Fruit fly (Drosophila melanogaster) whole organism, embryonic: ENCODE data around the gene Sdic4.

Experiments used
- Ada2b ChIP-seq: fragments of 200-800 bp; sonication (Bioruptor generic); IDR thresholded peaks from 2 replicates; pipeline ENCODE4 v1.3.6; 2022; ENCODE audit warnings: missing biosample characterization, missing genetic modification characterization
- Adf1 ChIP-seq: fragments of 200-800 bp; sonication (Bioruptor generic); IDR thresholded peaks from 2 replicates; pipeline ENCODE4 v1.3.6; 2022; ENCODE audit warnings: missing biosample characterization, missing genetic modification characterization
- Asciz ChIP-seq: fragments of 200-800 bp; sonication (Bioruptor generic); optimal IDR thresholded peaks from 2 replicates; lab custom pipeline; 2017; ENCODE audit warnings: missing biosample characterization, mild to moderate bottlenecking, missing genetic modification characterization, missing genetic modification reagents
- BEAF-32 ChIP-seq: fragments of 200-800 bp; sonication (Bioruptor generic); optimal IDR thresholded peaks from 3 replicates; lab custom pipeline; 2017; ENCODE audit warnings: missing biosample characterization, missing genetic modification characterization, mild to moderate bottlenecking, moderate library complexity, missing genetic modification reagents
- CG10267 ChIP-seq: fragments of 200-800 bp; sonication (Bioruptor generic); optimal IDR thresholded peaks from 2 replicates; lab custom pipeline; 2018; ENCODE audit warnings: missing biosample characterization, mild to moderate bottlenecking, missing genetic modification characterization, moderate library complexity
- CG11093 ChIP-seq: fragments of 200-800 bp; sonication (Bioruptor generic); IDR thresholded peaks from 3 replicates; pipeline ENCODE4 v1.3.6; 2022; ENCODE audit warnings: missing biosample characterization, missing genetic modification characterization
- CG11723 ChIP-seq: fragments of 200-800 bp; sonication (Bioruptor generic); optimal IDR thresholded peaks from 2 replicates; lab custom pipeline; 2017; ENCODE audit warnings: missing biosample characterization, mild to moderate bottlenecking, missing genetic modification characterization
- CG12744 ChIP-seq: fragments of 200-800 bp; sonication (Bioruptor generic); optimal IDR thresholded peaks from 2 replicates; lab custom pipeline; 2016; ENCODE audit warnings: missing biosample characterization, missing genetic modification characterization
- CG13775 ChIP-seq: fragments of 200-800 bp; sonication (Bioruptor generic); optimal IDR thresholded peaks from 3 replicates; lab custom pipeline; 2017; ENCODE audit warnings: missing biosample characterization, mild to moderate bottlenecking, missing genetic modification characterization
- CG15011 ChIP-seq: fragments of 200-800 bp; sonication (Bioruptor generic); optimal IDR thresholded peaks from 3 replicates; lab custom pipeline; 2018; ENCODE audit warnings: missing biosample characterization, mild to moderate bottlenecking, missing genetic modification characterization
- CG15514 ChIP-seq: fragments of 200-800 bp; sonication (Bioruptor generic); optimal IDR thresholded peaks from 3 replicates; lab custom pipeline; 2017; ENCODE audit warnings: missing biosample characterization, missing genetic modification characterization, mild to moderate bottlenecking, moderate library complexity, missing genetic modification reagents
- CG1603 ChIP-seq: fragments of 200-800 bp; sonication (Bioruptor generic); optimal IDR thresholded peaks from 2 replicates; lab custom pipeline; 2019; ENCODE audit warnings: missing biosample characterization, mild to moderate bottlenecking, missing genetic modification characterization, moderate library complexity
- CG17612 ChIP-seq: fragments of 200-800 bp; sonication (Bioruptor generic); IDR thresholded peaks from 2 replicates; pipeline ENCODE4 v1.3.6; 2022; ENCODE audit warnings: missing biosample characterization, missing genetic modification characterization
- CG2712 ChIP-seq: fragments of 200-800 bp; optimal IDR thresholded peaks from 3 replicates; lab custom pipeline; 2019; ENCODE audit warnings: missing biosample characterization, mild to moderate bottlenecking, missing genetic modification characterization, moderate library complexity
- CG32532 ChIP-seq: fragments of 200-800 bp; sonication (Bioruptor generic); IDR thresholded peaks from 2 replicates; pipeline ENCODE4 v1.3.6; 2022; ENCODE audit warnings: missing biosample characterization, missing genetic modification characterization
- CG4617 ChIP-seq: fragments of 200-800 bp; sonication (Bioruptor generic); optimal IDR thresholded peaks from 3 replicates; lab custom pipeline; 2016; ENCODE audit warnings: missing biosample characterization, missing genetic modification characterization, borderline replicate concordance
- CG6175 ChIP-seq: fragments of 200-800 bp; sonication (Bioruptor generic); IDR thresholded peaks from 3 replicates; pipeline ENCODE4 v1.3.6; 2022; ENCODE audit warnings: missing biosample characterization, missing genetic modification characterization
- CG8388 ChIP-seq: fragments of 200-800 bp; sonication (Bioruptor generic); optimal IDR thresholded peaks from 2 replicates; lab custom pipeline; 2019; ENCODE audit warnings: missing biosample characterization, mild to moderate bottlenecking, missing genetic modification characterization, moderate library complexity
- CG8944 ChIP-seq: fragments of 200-800 bp; sonication (Bioruptor generic); optimal IDR thresholded peaks from 3 replicates; lab custom pipeline; 2016; ENCODE audit warnings: missing biosample characterization, missing genetic modification characterization
- CG9609 ChIP-seq: fragments of 200-800 bp; sonication (Bioruptor generic); optimal IDR thresholded peaks from 3 replicates; lab custom pipeline; 2016; ENCODE audit warnings: missing biosample characterization, missing genetic modification characterization
- CoRest ChIP-seq: fragments of 200-800 bp; sonication (Bioruptor generic); optimal IDR thresholded peaks from 3 replicates; lab custom pipeline; 2018; ENCODE audit warnings: missing biosample characterization, mild to moderate bottlenecking, missing genetic modification characterization, moderate library complexity
- Doc3 ChIP-seq: fragments of 200-800 bp; sonication (Bioruptor generic); IDR thresholded peaks from 3 replicates; pipeline ENCODE4 v1.3.6; 2022; ENCODE audit warnings: missing biosample characterization, missing genetic modification characterization; ENCODE audit not compliant: partially characterized antibody
- Eip74EF ChIP-seq, 2 experiments: fragments of 200-800 bp in 1 of 2; fragments of >200 bp in 1 of 2; sonication (Bioruptor generic) in 1 of 2; optimal IDR thresholded peaks; 2 replicates each; lab custom pipeline; 2017 to 2019; ENCODE audit warnings: missing biosample characterization in 2 of 2, missing genetic modification characterization in 2 of 2, mild to moderate bottlenecking in 1 of 2, moderate library complexity in 1 of 2
- Ets65A ChIP-seq: fragments of 200-800 bp; sonication (Bioruptor generic); peaks from one replicate; lab custom pipeline; 2016; ENCODE audit warnings: missing biosample characterization, missing genetic modification characterization
- HmgZ ChIP-seq: fragments of 200-800 bp; sonication (Bioruptor generic); optimal IDR thresholded peaks from 2 replicates; lab custom pipeline; 2018; ENCODE audit warnings: missing biosample characterization, mild to moderate bottlenecking, missing genetic modification characterization
- Lpt ChIP-seq: fragments of >200 bp; optimal IDR thresholded peaks from 2 replicates; lab custom pipeline; 2018; ENCODE audit warnings: missing biosample characterization, missing genetic modification characterization
- Mes4 ChIP-seq: fragments of 200-800 bp; sonication (Bioruptor generic); optimal IDR thresholded peaks from 2 replicates; lab custom pipeline; 2016; ENCODE audit warnings: missing biosample characterization, missing genetic modification characterization
- Oaz ChIP-seq: fragments of 200-800 bp; sonication (Bioruptor generic); IDR thresholded peaks from 2 replicates; pipeline ENCODE4 v1.3.6; 2022; ENCODE audit warnings: missing biosample characterization, missing genetic modification characterization
- Scr ChIP-seq: fragments of 200-800 bp; sonication (Bioruptor generic); IDR thresholded peaks from 2 replicates; pipeline ENCODE4 v1.3.6; 2022; ENCODE audit warnings: missing biosample characterization, missing genetic modification characterization; ENCODE audit not compliant: partially characterized antibody
- Sox100B ChIP-seq: fragments of 200-800 bp; sonication (Bioruptor generic); optimal IDR thresholded peaks from 3 replicates; lab custom pipeline; 2018; ENCODE audit warnings: missing biosample characterization, mild to moderate bottlenecking, missing genetic modification characterization
- Sry-β ChIP-seq: fragments of 200-800 bp; sonication (Bioruptor generic); optimal IDR thresholded peaks from 2 replicates; lab custom pipeline; 2018; ENCODE audit warnings: missing biosample characterization, mild to moderate bottlenecking, missing genetic modification characterization, moderate library complexity
- Stat92E ChIP-seq, 3 experiments: fragments of >200 bp in 2 of 3; fragments of 200-800 bp in 1 of 3; sonication (Bioruptor generic) in 1 of 3; optimal IDR thresholded peaks; 2 replicates each; lab custom pipeline; 2017 to 2019; ENCODE audit warnings: missing biosample characterization in 3 of 3, missing genetic modification characterization in 3 of 3, mild to moderate bottlenecking in 1 of 3, moderate library complexity in 1 of 3
- cas ChIP-seq: fragments of 200-800 bp; sonication (Bioruptor generic); IDR thresholded peaks from 2 replicates; pipeline ENCODE4 v1.3.6; 2022; ENCODE audit warnings: missing biosample characterization, missing genetic modification characterization
- corto ChIP-seq: fragments of 200-800 bp; sonication (Bioruptor generic); optimal IDR thresholded peaks from 2 replicates; lab custom pipeline; 2016; ENCODE audit warnings: missing biosample characterization, mild to moderate bottlenecking, missing genetic modification characterization, moderate library complexity
- ems ChIP-seq: fragments of 200-800 bp; sonication (Bioruptor generic); optimal IDR thresholded peaks from 3 replicates; lab custom pipeline; 2016; ENCODE audit warnings: missing biosample characterization, missing genetic modification characterization
- en ChIP-seq: fragments of 200-800 bp; sonication (Bioruptor generic); optimal IDR thresholded peaks from 2 replicates; lab custom pipeline; 2016; ENCODE audit warnings: missing biosample characterization, missing genetic modification characterization
- eve ChIP-seq, 2 experiments: fragments of >200 bp; optimal IDR thresholded peaks; 2 replicates each; lab custom pipeline; 2017; ENCODE audit warnings: missing biosample characterization in 2 of 2, missing genetic modification characterization in 2 of 2
- gem ChIP-seq: fragments of 200-800 bp; sonication (Bioruptor generic); optimal IDR thresholded peaks from 2 replicates; lab custom pipeline; 2019; ENCODE audit warnings: missing biosample characterization, mild to moderate bottlenecking, missing genetic modification characterization, moderate library complexity
- grn ChIP-seq: fragments of 200-800 bp; sonication (Bioruptor generic); optimal IDR thresholded peaks from 3 replicates; lab custom pipeline; 2017; ENCODE audit warnings: missing biosample characterization, missing genetic modification characterization
- h ChIP-seq: fragments of >200 bp; optimal IDR thresholded peaks from 2 replicates; lab custom pipeline; 2017
- ham ChIP-seq: fragments of 200-800 bp; sonication (Bioruptor generic); IDR thresholded peaks from 2 replicates; pipeline ENCODE4 v1.3.6; 2022; ENCODE audit warnings: missing biosample characterization, missing genetic modification characterization
- lilli ChIP-seq: fragments of 200-800 bp; sonication (Bioruptor generic); optimal IDR thresholded peaks from 3 replicates; lab custom pipeline; 2016; ENCODE audit warnings: missing biosample characterization, missing genetic modification characterization
- nau ChIP-seq: fragments of 200-800 bp; sonication (Bioruptor generic); optimal IDR thresholded peaks from 3 replicates; lab custom pipeline; 2017; ENCODE audit warnings: missing biosample characterization, mild to moderate bottlenecking, missing genetic modification characterization, missing genetic modification reagents
- pita ChIP-seq: fragments of 200-800 bp; sonication (Bioruptor generic); optimal IDR thresholded peaks from 2 replicates; lab custom pipeline; 2017; ENCODE audit warnings: missing biosample characterization, mild to moderate bottlenecking, missing genetic modification characterization
- pros ChIP-seq: fragments of 200-800 bp; sonication (Bioruptor generic); optimal IDR thresholded peaks from 3 replicates; lab custom pipeline; 2019; ENCODE audit warnings: missing biosample characterization, mild to moderate bottlenecking, missing genetic modification characterization, moderate library complexity
- rib ChIP-seq: fragments of 200-800 bp; sonication (Bioruptor generic); IDR thresholded peaks from 2 replicates; pipeline ENCODE4 v1.3.6; 2022; ENCODE audit warnings: missing biosample characterization, missing genetic modification characterization
- sob ChIP-seq: fragments of 200-800 bp; sonication (Bioruptor generic); IDR thresholded peaks from 2 replicates; pipeline ENCODE4 v1.3.6; 2022; ENCODE audit warnings: missing biosample characterization, missing genetic modification characterization
- ssp ChIP-seq: fragments of 200-800 bp; sonication (Bioruptor generic); IDR thresholded peaks from 2 replicates; pipeline ENCODE4 v1.3.6; 2022; ENCODE audit warnings: missing biosample characterization, missing genetic modification characterization
- tup ChIP-seq: fragments of 200-800 bp; sonication (Bioruptor generic); optimal IDR thresholded peaks from 2 replicates; lab custom pipeline; 2016; ENCODE audit warnings: missing biosample characterization, mild to moderate bottlenecking, missing genetic modification characterization, moderate library complexity
- twi ChIP-seq: fragments of 200-800 bp; optimal IDR thresholded peaks from 2 replicates; lab custom pipeline; 2019; ENCODE audit warnings: missing biosample characterization, mild to moderate bottlenecking, missing genetic modification characterization, moderate library complexity
- vvl ChIP-seq: fragments of 200-800 bp; sonication (Bioruptor generic); IDR thresholded peaks from 2 replicates; pipeline ENCODE4 v1.3.6; 2022; ENCODE audit warnings: missing biosample characterization, missing genetic modification characterization
- z ChIP-seq: fragments of 200-800 bp; sonication (Bioruptor generic); IDR thresholded peaks from 3 replicates; pipeline ENCODE4 v1.3.6; 2022; ENCODE audit warnings: missing biosample characterization, missing genetic modification characterization

Gene Sdic4

DNA sequence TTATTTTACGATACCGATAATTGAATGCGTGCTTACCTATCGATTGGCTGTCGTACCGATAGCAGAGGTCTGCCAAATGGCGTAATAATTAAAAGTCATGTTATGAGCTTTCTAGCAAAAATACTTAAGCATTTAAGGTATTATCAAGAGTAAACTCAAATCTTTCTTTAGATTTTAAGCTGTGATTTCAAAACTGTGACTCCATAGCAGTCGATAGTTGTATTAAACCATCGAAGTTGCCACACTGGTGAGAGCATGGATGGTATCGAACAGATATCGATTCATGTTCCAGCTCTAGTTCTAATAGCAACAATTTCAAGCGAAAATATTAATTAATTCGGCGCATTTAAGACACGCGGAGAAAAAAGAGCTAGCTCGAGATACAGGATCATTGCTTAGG, 26.2 kb upstream of the Sdic4 start, which contains the start of the genes CG17068 and Rab10 (continued):
- TF ChIP-seq ems (GFP tag; lab: Kevin White, UChicago) (no peak), CG15011 (GFP tag; lab: Kevin White, UChicago) (no peak), pros (GFP tag; lab: Kevin White, UChicago) (no peak), CG15514 (peak; percentile 59), CG10267 (tag; lab: Kevin White, UChicago) (peak; percentile 48), Sox100B (no peak), gem (tag; lab: Kevin White, UChicago) (no peak), Lpt (GFP tag; lab: Kevin White, UChicago) (no peak), Adf1 (no peak), CG11093 (GFP tag; lab: Robert Waterston, UW) (no peak), eve (GFP tag; optimal IDR thresholded peaks at IDR 0.05; lab: Kevin White, UChicago) (no peak), CG13775 (GFP tag; lab: Kevin White, UChicago) (peak; percentile 7), Oaz (GFP tag; lab: Robert Waterston, UW) (no peak), en (GFP tag; lab: Kevin White, UChicago) (no peak), CG32532 (GFP tag; lab: Robert Waterston, UW) (no peak), CG17612 (no peak), nau (no peak), Ada2b (no peak), CG8388 (GFP tag; lab: Kevin White, UChicago) (no peak), corto (GFP tag; lab: Kevin White, UChicago) (no peak), CG11723 (no peak), Stat92E (GFP tag; optimal IDR thresholded peaks at IDR 0.05; lab: Kevin White, UChicago) (no peak), CoRest (tag; lab: Kevin White, UChicago) (peak; percentile 7), cas (GFP tag; lab: Robert Waterston, UW) (no peak), z (GFP tag; lab: Robert Waterston, UW) (no peak), grn (GFP tag; lab: Kevin White, UChicago) (no peak), vvl (GFP tag; lab: Robert Waterston, UW) (no peak), CG6175 (GFP tag; lab: Robert Waterston, UW) (no peak), Scr (GFP tag; lab: Robert Waterston, UW) (peak; percentile 93), CG12744 (GFP tag; lab: Kevin White, UChicago) (no peak), BEAF-32 (peak; percentile 95), Doc3 (GFP tag; lab: Robert Waterston, UW) (peak; percentile 92), Asciz (GFP tag; lab: Kevin White, UChicago) (no peak), tup (GFP tag; lab: Kevin White, UChicago) (no peak), CG8944 (GFP tag; lab: Kevin White, UChicago) (no peak), h (lab: Kevin White, UChicago) (no peak), Eip74EF (GFP tag; optimal IDR thresholded peaks at IDR 0.05; lab: Kevin White, UChicago) (no peak), CG4617 (GFP tag; lab: Kevin White, UChicago) (peak; percentile 69), ham (GFP tag; lab: Robert Waterston, UW) (no peak), pita (GFP tag; lab: Kevin White, UChicago) (no peak), Sry-β (GFP tag; lab: Kevin White, UChicago) (no peak), Mes4 (no peak), lilli (no peak), Ets65A (GFP tag; lab: Kevin White, UChicago) (no peak), CG1603 (tag; lab: Kevin White, UChicago) (peak; percentile 60), CG2712 (tag; lab: Kevin White, UChicago) (peak; percentile 31), HmgZ (tag; lab: Kevin White, UChicago) (peak; percentile 19), twi (tag; lab: Kevin White, UChicago) (no peak), sob (GFP tag; lab: Robert Waterston, UW) (no peak), CG9609 (no peak), rib (GFP tag; lab: Robert Waterston, UW) (no peak), ssp (GFP tag; lab: Robert Waterston, UW) (no peak)
